Worm (Caenorhabditis elegans): Measurements from ENCODE around the gene spn-4.

Gene spn-4

ce11 chrV:6736877-6737276 is 47.8 kb downstream of the spn-4 start:
- TF ChIP-seq alr-1 (tag; optimal IDR thresholded peaks at IDR 0.05; ENCODE audit: borderline replicate concordance) (no peak), rnt-1 (tag; optimal IDR thresholded peaks at IDR 0.05) (no peak), efl-3 (GFP tag; optimal IDR thresholded peaks at IDR 0.05) (no peak), efl-1 (optimal IDR thresholded peaks at IDR 0.05) (no peak), efl-1 (GFP tag; optimal IDR thresholded peaks at IDR 0.05 in 1 of 2) (no peak), lin-35 (GFP tag; optimal IDR thresholded peaks at IDR 0.05) (no peak), C16A3.4 (tag; optimal IDR thresholded peaks at IDR 0.05) (no peak), nhr-84 (tag; optimal IDR thresholded peaks at IDR 0.05) (no peak), C34B4.2 (tag; optimal IDR thresholded peaks at IDR 0.05) (no peak), nhr-28 (tag; optimal IDR thresholded peaks at IDR 0.05) (no peak), nhr-85 (tag) (peak; percentile 71), lir-3 (tag; optimal IDR thresholded peaks at IDR 0.05; ENCODE audit: poor library complexity) (no peak), pqm-1 (tag; optimal IDR thresholded peaks at IDR 0.05) (no peak), nhr-19 (GFP tag; conservative IDR thresholded peaks at IDR 0.05) (no peak), sox-4 (tag; optimal IDR thresholded peaks at IDR 0.05) (no peak), vab-15 (tag; optimal IDR thresholded peaks at IDR 0.05) (no peak), pag-3 (tag; optimal IDR thresholded peaks at IDR 0.05; ENCODE audit: borderline replicate concordance, insufficient read depth) (peak; percentile 35), ztf-11 (tag; optimal IDR thresholded peaks at IDR 0.05) (no peak), blmp-1 (tag; optimal IDR thresholded peaks at IDR 0.05) (peak; percentile 92), mep-1 (tag; optimal IDR thresholded peaks at IDR 0.05) (no peak), hlh-17 (GFP tag; optimal IDR thresholded peaks at IDR 0.05; ENCODE audit: borderline replicate concordance) (no peak), zip-4 (GFP tag; optimal IDR thresholded peaks at IDR 0.05) (no peak), nhr-237 (tag; optimal IDR thresholded peaks at IDR 0.05) (no peak), elt-3 (tag; optimal IDR thresholded peaks at IDR 0.05) (peak in 1 of 6 experiments; percentile 81), nhr-90 (tag; optimal IDR thresholded peaks at IDR 0.05; ENCODE audit: poor library complexity) (no peak), hlh-4 (tag; optimal IDR thresholded peaks at IDR 0.05) (no peak), lin-14 (GFP tag; optimal IDR thresholded peaks at IDR 0.05) (peak; percentile 42), ceh-63 (GFP tag; optimal IDR thresholded peaks at IDR 0.05) (no peak), isw-1 (GFP tag; IDR thresholded peaks at IDR 0.05) (no peak), swsn-7 (tag; optimal IDR thresholded peaks at IDR 0.05) (no peak)

DNA sequence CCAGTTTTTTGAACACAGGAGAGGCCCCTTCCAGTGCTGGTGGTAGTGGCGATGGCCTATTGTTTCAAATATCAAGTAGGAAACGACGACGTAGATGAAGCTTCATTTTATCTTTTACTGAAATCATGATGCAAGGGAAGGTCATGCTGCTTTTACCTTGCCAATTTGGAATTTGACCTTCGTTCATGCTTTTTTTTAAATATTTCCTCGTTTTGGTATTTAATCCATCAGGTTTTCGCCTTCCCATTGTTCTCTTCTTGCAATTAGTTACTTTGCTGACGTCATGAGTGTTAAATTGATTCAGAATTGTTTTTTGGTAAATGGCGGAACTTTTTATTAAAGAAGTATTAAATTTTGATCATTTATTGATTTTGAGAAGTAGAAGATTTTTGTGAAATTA is 48.6 kb downstream of the spn-4 start:
- TF ChIP-seq unc-130 (tag; optimal IDR thresholded peaks at IDR 0.05), result no peak
- TF ChIP-seq nhr-85 (tag), result peak; percentile 63
- TF ChIP-seq nhr-71 (tag; optimal IDR thresholded peaks at IDR 0.05), result no peak
- TF ChIP-seq rnt-1 (tag; optimal IDR thresholded peaks at IDR 0.05), result no peak
